Fruit fly (Drosophila melanogaster) whole organism, embryonic: ENCODE results near the gene ato.

Experiments used
- CG10147 ChIP-seq: fragments of 200-800 bp; sonication (Bioruptor generic); optimal IDR thresholded peaks from 2 replicates; lab custom pipeline; 2019; ENCODE audit warnings: missing biosample characterization, mild to moderate bottlenecking, missing genetic modification characterization, moderate library complexity
- CG10209 ChIP-seq: fragments of 200-800 bp; sonication (Bioruptor generic); optimal IDR thresholded peaks from 3 replicates; lab custom pipeline; 2017; ENCODE audit warnings: missing biosample characterization, mild to moderate bottlenecking, missing genetic modification characterization, missing genetic modification reagents
- CG11504 ChIP-seq: fragments of 200-800 bp; sonication (Bioruptor generic); optimal IDR thresholded peaks from 3 replicates; lab custom pipeline; 2019; ENCODE audit warnings: missing biosample characterization, mild to moderate bottlenecking, missing genetic modification characterization, moderate library complexity
- CG12155 ChIP-seq: fragments of 200-800 bp; sonication (Bioruptor generic); optimal IDR thresholded peaks from 3 replicates; lab custom pipeline; 2016; ENCODE audit warnings: missing biosample characterization, missing genetic modification characterization
- CG12219 ChIP-seq: fragments of 200-800 bp; sonication (Bioruptor generic); optimal IDR thresholded peaks from 3 replicates; lab custom pipeline; 2018; ENCODE audit warnings: missing biosample characterization, mild to moderate bottlenecking, missing genetic modification characterization
- CG12769 ChIP-seq: fragments of 200-800 bp; sonication (Bioruptor generic); optimal IDR thresholded peaks from 2 replicates; lab custom pipeline; 2019; ENCODE audit warnings: missing biosample characterization, mild to moderate bottlenecking, missing genetic modification characterization, moderate library complexity
- CG13296 ChIP-seq: fragments of 200-800 bp; sonication (Bioruptor generic); optimal IDR thresholded peaks from 3 replicates; lab custom pipeline; 2018; ENCODE audit warnings: missing biosample characterization, mild to moderate bottlenecking, missing genetic modification characterization
- CG13424 ChIP-seq: fragments of 200-800 bp; sonication (Bioruptor generic); optimal IDR thresholded peaks from 2 replicates; lab custom pipeline; 2019; ENCODE audit warnings: missing biosample characterization, mild to moderate bottlenecking, missing genetic modification characterization, moderate library complexity
- CG18262 ChIP-seq: fragments of 200-800 bp; optimal IDR thresholded peaks from 3 replicates; lab custom pipeline; 2019; ENCODE audit warnings: missing biosample characterization, mild to moderate bottlenecking, missing genetic modification characterization, moderate library complexity
- CG18619 ChIP-seq: fragments of 200-800 bp; sonication (Bioruptor generic); optimal IDR thresholded peaks from 3 replicates; lab custom pipeline; 2017; ENCODE audit warnings: missing biosample characterization, mild to moderate bottlenecking, missing genetic modification characterization
- CG18764 ChIP-seq: fragments of 200-800 bp; sonication (Bioruptor generic); optimal IDR thresholded peaks from 3 replicates; lab custom pipeline; 2016; ENCODE audit warnings: missing biosample characterization, missing genetic modification characterization
- CG2678 ChIP-seq: fragments of 200-800 bp; sonication (Bioruptor generic); optimal IDR thresholded peaks from 3 replicates; lab custom pipeline; 2019; ENCODE audit warnings: missing biosample characterization, mild to moderate bottlenecking, missing genetic modification characterization, moderate library complexity
- CG2712 ChIP-seq: fragments of 200-800 bp; optimal IDR thresholded peaks from 3 replicates; lab custom pipeline; 2019; ENCODE audit warnings: missing biosample characterization, mild to moderate bottlenecking, missing genetic modification characterization, moderate library complexity
- CG30403 ChIP-seq: fragments of 200-800 bp; sonication (Bioruptor generic); optimal IDR thresholded peaks from 3 replicates; lab custom pipeline; 2016; ENCODE audit warnings: missing biosample characterization, missing genetic modification characterization
- CG3065 ChIP-seq: fragments of 200-800 bp; sonication (Bioruptor generic); optimal IDR thresholded peaks from 2 replicates; lab custom pipeline; 2016; ENCODE audit warnings: missing biosample characterization, missing genetic modification characterization
- CG33557 ChIP-seq: fragments of 200-800 bp; sonication (Bioruptor generic); optimal IDR thresholded peaks from 2 replicates; lab custom pipeline; 2019; ENCODE audit warnings: missing biosample characterization, mild to moderate bottlenecking, missing genetic modification characterization, moderate library complexity
- CG7556 ChIP-seq: fragments of 200-800 bp; sonication (Bioruptor generic); optimal IDR thresholded peaks from 2 replicates; lab custom pipeline; 2017; ENCODE audit warnings: missing biosample characterization, mild to moderate bottlenecking, missing genetic modification characterization
- CG8290 ChIP-seq, 3 experiments: fragments of 200-800 bp; sonication (Bioruptor generic); optimal IDR thresholded peaks; 2 replicates each; lab custom pipeline; 2016 to 2019; ENCODE audit warnings: missing biosample characterization in 3 of 3, missing genetic modification characterization in 3 of 3, mild to moderate bottlenecking in 2 of 3, moderate library complexity in 1 of 3
- CG9932 ChIP-seq: fragments of 200-800 bp; sonication (Bioruptor generic); IDR thresholded peaks from 2 replicates; pipeline ENCODE4 v1.3.6; 2022; ENCODE audit warnings: missing biosample characterization, missing genetic modification characterization
- CoRest ChIP-seq: fragments of 200-800 bp; sonication (Bioruptor generic); optimal IDR thresholded peaks from 3 replicates; lab custom pipeline; 2018; ENCODE audit warnings: missing biosample characterization, mild to moderate bottlenecking, missing genetic modification characterization, moderate library complexity
- Dek ChIP-seq: fragments of 200-800 bp; sonication (Bioruptor generic); optimal IDR thresholded peaks from 3 replicates; lab custom pipeline; 2019; ENCODE audit warnings: missing biosample characterization, mild to moderate bottlenecking, missing genetic modification characterization, moderate library complexity
- Fer1 ChIP-seq: fragments of 200-800 bp; sonication (Bioruptor generic); optimal IDR thresholded peaks from 2 replicates; lab custom pipeline; 2017; ENCODE audit warnings: missing biosample characterization, mild to moderate bottlenecking, missing genetic modification characterization
- HmgD ChIP-seq: fragments of 200-800 bp; sonication (Bioruptor generic); optimal IDR thresholded peaks from 3 replicates; lab custom pipeline; 2016; ENCODE audit warnings: missing biosample characterization, missing genetic modification characterization
- HmgZ ChIP-seq: fragments of 200-800 bp; sonication (Bioruptor generic); optimal IDR thresholded peaks from 2 replicates; lab custom pipeline; 2018; ENCODE audit warnings: missing biosample characterization, mild to moderate bottlenecking, missing genetic modification characterization
- Hmr ChIP-seq: fragments of 200-800 bp; sonication (Bioruptor generic); optimal IDR thresholded peaks from 3 replicates; lab custom pipeline; 2017; ENCODE audit warnings: mild to moderate bottlenecking, missing biosample characterization, missing genetic modification reagents, missing genetic modification characterization
- Lpt ChIP-seq: fragments of >200 bp; optimal IDR thresholded peaks from 2 replicates; lab custom pipeline; 2018; ENCODE audit warnings: missing biosample characterization, missing genetic modification characterization
- Med ChIP-seq: fragments of 200-800 bp; sonication (Bioruptor generic); peaks from one replicate; lab custom pipeline; 2016; ENCODE audit warnings: missing biosample characterization, missing genetic modification characterization, mild to moderate bottlenecking, inconsistent platforms, moderate library complexity
- Meics ChIP-seq: fragments of 200-800 bp; sonication (Bioruptor generic); optimal IDR thresholded peaks from 2 replicates; lab custom pipeline; 2017; ENCODE audit warnings: missing biosample characterization, mild to moderate bottlenecking, missing genetic modification characterization
- Oli ChIP-seq: fragments of 200-800 bp; sonication (Bioruptor generic); optimal IDR thresholded peaks from 2 replicates; lab custom pipeline; 2018; ENCODE audit warnings: missing biosample characterization, mild to moderate bottlenecking, missing genetic modification characterization, moderate library complexity
- Pdp1 ChIP-seq, 2 experiments: fragments of 200-800 bp; sonication (Bioruptor generic); optimal IDR thresholded peaks; 3 replicates each; lab custom pipeline; 2016; ENCODE audit warnings: missing biosample characterization in 2 of 2, missing genetic modification characterization in 2 of 2, mild to moderate bottlenecking in 1 of 2, moderate library complexity in 1 of 2
- Sox102F ChIP-seq: fragments of 200-800 bp; sonication (Bioruptor generic); optimal IDR thresholded peaks from 2 replicates; lab custom pipeline; 2018; ENCODE audit warnings: missing biosample characterization, mild to moderate bottlenecking, missing genetic modification characterization, moderate library complexity
- ase ChIP-seq: fragments of 200-800 bp; sonication (Bioruptor generic); IDR thresholded peaks from 3 replicates; pipeline ENCODE4 v1.3.6; 2022; ENCODE audit warnings: missing biosample characterization, missing genetic modification characterization
- bcd ChIP-seq: fragments of 200-800 bp; sonication (Bioruptor generic); optimal IDR thresholded peaks from 2 replicates; lab custom pipeline; 2017; ENCODE audit warnings: missing biosample characterization, mild to moderate bottlenecking, missing genetic modification characterization
- bsh ChIP-seq, 2 experiments: fragments of 200-800 bp; sonication (Bioruptor generic); optimal IDR thresholded peaks; 2 replicates each; lab custom pipeline; 2017 to 2018; ENCODE audit warnings: mild to moderate bottlenecking in 2 of 2, missing biosample characterization in 2 of 2, missing genetic modification characterization in 2 of 2, moderate library complexity in 1 of 2
- cwo ChIP-seq: fragments of 200-800 bp; sonication (Bioruptor generic); optimal IDR thresholded peaks from 3 replicates; lab custom pipeline; 2017; ENCODE audit warnings: missing biosample characterization, missing genetic modification characterization, mild to moderate bottlenecking, moderate library complexity, missing genetic modification reagents
- danr ChIP-seq: fragments of 200-800 bp; sonication (Bioruptor generic); IDR thresholded peaks from 2 replicates; pipeline ENCODE4 v1.3.6; 2022; ENCODE audit warnings: missing biosample characterization, missing genetic modification characterization
- eve ChIP-seq, 2 experiments: fragments of >200 bp; optimal IDR thresholded peaks; 2 replicates each; lab custom pipeline; 2017; ENCODE audit warnings: missing biosample characterization in 2 of 2, missing genetic modification characterization in 2 of 2
- fd96Cb ChIP-seq: fragments of 200-800 bp; sonication (Bioruptor generic); optimal IDR thresholded peaks from 2 replicates; lab custom pipeline; 2018; ENCODE audit warnings: missing biosample characterization, mild to moderate bottlenecking, missing genetic modification characterization, moderate library complexity
- gem ChIP-seq: fragments of 200-800 bp; sonication (Bioruptor generic); optimal IDR thresholded peaks from 2 replicates; lab custom pipeline; 2019; ENCODE audit warnings: missing biosample characterization, mild to moderate bottlenecking, missing genetic modification characterization, moderate library complexity
- gfzf ChIP-seq: fragments of 200-800 bp; sonication (Bioruptor generic); optimal IDR thresholded peaks from 2 replicates; lab custom pipeline; 2016; ENCODE audit warnings: missing biosample characterization, mild to moderate bottlenecking, missing genetic modification characterization, moderate library complexity
- jumu ChIP-seq: fragments of 200-800 bp; sonication (Bioruptor generic); optimal IDR thresholded peaks from 3 replicates; lab custom pipeline; 2016; ENCODE audit warnings: missing biosample characterization, missing genetic modification characterization
- knrl ChIP-seq: fragments of 200-800 bp; sonication (Bioruptor generic); IDR thresholded peaks from 3 replicates; pipeline ENCODE4 v1.3.6; 2022; ENCODE audit warnings: missing biosample characterization, missing genetic modification characterization; ENCODE audit not compliant: partially characterized antibody
- lmd ChIP-seq: fragments of 200-800 bp; sonication (Bioruptor generic); IDR thresholded peaks from 2 replicates; pipeline ENCODE4 v1.3.6; 2022; ENCODE audit warnings: missing biosample characterization, missing genetic modification characterization
- mam ChIP-seq: fragments of 200-800 bp; sonication (Bioruptor generic); optimal IDR thresholded peaks from 3 replicates; lab custom pipeline; 2016; ENCODE audit warnings: missing biosample characterization, missing genetic modification characterization
- run ChIP-seq: fragments of 200-800 bp; sonication (Bioruptor generic); optimal IDR thresholded peaks from 3 replicates; lab custom pipeline; 2018; ENCODE audit warnings: missing biosample characterization, mild to moderate bottlenecking, missing genetic modification characterization
- seq ChIP-seq: fragments of 200-800 bp; sonication (Bioruptor generic); IDR thresholded peaks from 2 replicates; pipeline ENCODE4 v1.3.6; 2022; ENCODE audit warnings: missing biosample characterization, missing genetic modification characterization
- zen ChIP-seq: fragments of 200-800 bp; sonication (Bioruptor generic); optimal IDR thresholded peaks from 3 replicates; lab custom pipeline; 2018; ENCODE audit warnings: missing biosample characterization, mild to moderate bottlenecking, missing genetic modification characterization, moderate library complexity
- zf30C ChIP-seq: fragments of 200-800 bp; sonication (Bioruptor generic); optimal IDR thresholded peaks from 3 replicates; lab custom pipeline; 2018; ENCODE audit warnings: missing biosample characterization, mild to moderate bottlenecking, missing genetic modification characterization
- zfh2 ChIP-seq: fragments of 200-800 bp; sonication (Bioruptor generic); optimal IDR thresholded peaks from 2 replicates; lab custom pipeline; 2016; ENCODE audit warnings: missing biosample characterization, missing genetic modification characterization

Gene ato

dm6 chr3R:8256040-8256439, 21.8 kb upstream of the ato start (continued):
- TF ChIP-seq danr (GFP tag; lab: Robert Waterston, UW) (no peak), jumu (GFP tag; lab: Kevin White, UChicago) (no peak), Dek (tag; lab: Kevin White, UChicago) (no peak), gfzf (GFP tag; lab: Kevin White, UChicago) (no peak), CG30403 (GFP tag; lab: Kevin White, UChicago) (peak; percentile 44), knrl (GFP tag; lab: Robert Waterston, UW) (no peak), CG12155 (GFP tag; lab: Kevin White, UChicago) (no peak), bcd (GFP tag; lab: Kevin White, UChicago) (peak; percentile 19), CG10209 (GFP tag; lab: Kevin White, UChicago) (peak; percentile 32), CG33557 (no peak), CG18619 (GFP tag; lab: Kevin White, UChicago) (peak; percentile 14), CG2678 (tag; lab: Kevin White, UChicago) (peak; percentile 61), CG11504 (peak; percentile 59), zf30C (GFP tag; lab: Kevin White, UChicago) (no peak), CoRest (peak; percentile 43), Fer1 (GFP tag; lab: Kevin White, UChicago) (peak; percentile 45), CG13296 (peak; percentile 34), gem (tag; lab: Kevin White, UChicago) (peak; percentile 65), mam (peak; percentile 12), CG7556 (GFP tag; lab: Kevin White, UChicago) (peak; percentile 31), HmgD (GFP tag; lab: Kevin White, UChicago) (no peak), zen (tag; lab: Kevin White, UChicago) (no peak), CG3065 (GFP tag; lab: Kevin White, UChicago) (no peak), CG18764 (GFP tag; lab: Kevin White, UChicago) (no peak), CG8290 (GFP tag; optimal IDR thresholded peaks at IDR 0.05; lab: Kevin White, UChicago) (no peak), CG8290 (tag; optimal IDR thresholded peaks at IDR 0.05; lab: Kevin White, UChicago) (peak in 1 of 2 experiments; percentile 13), zfh2 (GFP tag; lab: Kevin White, UChicago) (peak; percentile 21), fd96Cb (tag; lab: Kevin White, UChicago) (peak; percentile 27), seq (GFP tag; lab: Robert Waterston, UW) (no peak), CG2712 (tag; lab: Kevin White, UChicago) (peak; percentile 12), Hmr (peak; percentile 58), ase (GFP tag; lab: Robert Waterston, UW) (0 out of 3 replicates have a peak, but pooled peaks have one; percentile 11), CG10147 (GFP tag; lab: Kevin White, UChicago) (peak; percentile 26), Oli (peak; percentile 7), cwo (GFP tag; lab: Kevin White, UChicago) (peak; percentile 41), lmd (GFP tag; lab: Robert Waterston, UW) (peak; percentile 37; the same call in 1 of the 2 replicates), Pdp1 (GFP tag; optimal IDR thresholded peaks at IDR 0.05; lab: Kevin White, UChicago) (peak in 1 of 2 experiments; percentile 21), CG18262 (tag; lab: Kevin White, UChicago) (peak; percentile 6), Lpt (GFP tag; lab: Kevin White, UChicago) (no peak), CG9932 (GFP tag; lab: Robert Waterston, UW) (peak; percentile 17; the same call in 1 of the 2 replicates), eve (GFP tag; optimal IDR thresholded peaks at IDR 0.05; lab: Kevin White, UChicago) (no peak), CG12219 (peak; percentile 39), CG12769 (peak; percentile 40), Meics (peak; percentile 51), Sox102F (peak; percentile 34), Med (GFP tag; lab: Kevin White, UChicago) (peak; percentile 83), run (tag; lab: Kevin White, UChicago) (no peak), bsh (GFP tag; optimal IDR thresholded peaks at IDR 0.05; lab: Kevin White, UChicago) (peak in 1 of 2 experiments; percentile 9), HmgZ (tag; lab: Kevin White, UChicago) (peak; percentile 2), CG13424 (tag; lab: Kevin White, UChicago) (peak; percentile 26)
